Worm (Caenorhabditis elegans) whole organism, L3 larva: ENCODE measurements around the gene Y49F6B.20.

ENCODE experiments used
- R02D3.7 ChIP-seq: fragments of 150-350 bp; optimal IDR thresholded peaks from 2 replicates; lab custom pipeline; 2014; ENCODE audit warnings: missing biosample characterization, missing genetic modification characterization
- ZK546.5 ChIP-seq: sonication (generic microtip); optimal IDR thresholded peaks from 2 replicates; lab custom pipeline; 2017; ENCODE audit warnings: missing biosample characterization, missing genetic modification characterization
- ama-1 ChIP-seq: fragments of 150-350 bp; optimal IDR thresholded peaks from 2 replicates; lab custom pipeline; 2018
- ceh-16 ChIP-seq: sonication (generic microtip); optimal IDR thresholded peaks from 2 replicates; lab custom pipeline; 2017; ENCODE audit warnings: missing biosample characterization, missing genetic modification characterization
- ceh-28 ChIP-seq: fragments of 150-350 bp; optimal IDR thresholded peaks from 2 replicates; lab custom pipeline; 2014; ENCODE audit warnings: missing biosample characterization, missing genetic modification reagents, missing genetic modification characterization
- ceh-82 ChIP-seq: fragments of 150-350 bp; optimal IDR thresholded peaks from 2 replicates; lab custom pipeline; 2014; ENCODE audit warnings: missing biosample characterization, missing genetic modification characterization
- ceh-9 ChIP-seq: sonication (generic microtip); optimal IDR thresholded peaks from 2 replicates; lab custom pipeline; 2018; ENCODE audit warnings: missing biosample characterization, missing genetic modification characterization
- daf-12 ChIP-seq: fragments of 150-350 bp; optimal IDR thresholded peaks from 2 replicates; lab custom pipeline; 2014; ENCODE audit warnings: missing biosample characterization, missing genetic modification reagents, missing genetic modification characterization
- egl-27 ChIP-seq: sonication (generic microtip); optimal IDR thresholded peaks from 4 replicates; lab custom pipeline; 2017; ENCODE audit warnings: missing biosample characterization, missing genetic modification reagents, missing genetic modification characterization
- elt-1 ChIP-seq: fragments of 150-350 bp; optimal IDR thresholded peaks from 2 replicates; lab custom pipeline; 2014; ENCODE audit warnings: missing biosample characterization, missing genetic modification characterization
- elt-2 ChIP-seq: sonication (generic microtip); optimal IDR thresholded peaks from 2 replicates; lab custom pipeline; 2016; ENCODE audit warnings: missing genetic modification reagents, mild to moderate bottlenecking, missing genetic modification characterization, missing compliant biosample characterization
- eor-1 ChIP-seq, 2 experiments: fragments of 150-350 bp; optimal IDR thresholded peaks; 2 replicates each; lab custom pipeline; 2014 to 2018; ENCODE audit warnings: missing biosample characterization in 2 of 2, missing genetic modification characterization in 2 of 2
- fkh-10 ChIP-seq: sonication (generic microtip); optimal IDR thresholded peaks from 2 replicates; lab custom pipeline; 2017; ENCODE audit warnings: missing biosample characterization, missing genetic modification reagents, missing genetic modification characterization
- fkh-2 ChIP-seq: fragments of 150-350 bp; optimal IDR thresholded peaks from 2 replicates; lab custom pipeline; 2014; ENCODE audit warnings: missing biosample characterization, missing genetic modification reagents, missing genetic modification characterization
- lin-15B ChIP-seq: fragments of 150-350 bp; optimal IDR thresholded peaks from 2 replicates; lab custom pipeline; 2014; ENCODE audit warnings: missing biosample characterization, missing genetic modification characterization
- lin-39 ChIP-seq: fragments of 150-350 bp; optimal IDR thresholded peaks from 2 replicates; lab custom pipeline; 2018; ENCODE audit warnings: missing biosample characterization, missing genetic modification reagents, missing genetic modification characterization
- lsy-12 ChIP-seq: sonication (generic microtip); optimal IDR thresholded peaks from 2 replicates; lab custom pipeline; 2016; ENCODE audit warnings: mild to moderate bottlenecking, missing genetic modification characterization, missing compliant biosample characterization
- mdl-1 ChIP-seq: fragments of 150-350 bp; optimal IDR thresholded peaks from 2 replicates; lab custom pipeline; 2014; ENCODE audit warnings: missing biosample characterization, missing genetic modification characterization
- nfya-1 ChIP-seq: sonication (generic microtip); optimal IDR thresholded peaks from 2 replicates; lab custom pipeline; 2017; ENCODE audit warnings: missing genetic modification characterization, mild to moderate bottlenecking, missing compliant biosample characterization, antibody characterized with exemption, moderate library complexity; ENCODE audit not compliant: insufficient read depth
- nhr-11 ChIP-seq: fragments of 150-350 bp; optimal IDR thresholded peaks from 2 replicates; lab custom pipeline; 2014; ENCODE audit warnings: missing biosample characterization, missing genetic modification characterization
- nhr-12 ChIP-seq: fragments of 150-350 bp; optimal IDR thresholded peaks from 2 replicates; lab custom pipeline; 2014; ENCODE audit warnings: missing biosample characterization, missing genetic modification characterization
- nhr-237 ChIP-seq: fragments of 150-350 bp; optimal IDR thresholded peaks from 2 replicates; lab custom pipeline; 2014; ENCODE audit warnings: missing biosample characterization, missing genetic modification characterization
- nhr-25 ChIP-seq: sonication (generic microtip); optimal IDR thresholded peaks from 2 replicates; lab custom pipeline; 2017; ENCODE audit warnings: missing biosample characterization, missing genetic modification characterization
- nhr-43 ChIP-seq: sonication (generic microtip); optimal IDR thresholded peaks from 2 replicates; lab custom pipeline; 2016; ENCODE audit warnings: mild to moderate bottlenecking, missing genetic modification characterization, missing compliant biosample characterization; ENCODE audit not compliant: poor library complexity, severe bottlenecking
- nhr-67 ChIP-seq: fragments of 150-350 bp; optimal IDR thresholded peaks from 2 replicates; lab custom pipeline; 2014; ENCODE audit warnings: missing biosample characterization, missing genetic modification characterization
- nhr-76 ChIP-seq: fragments of 150-350 bp; sonication (generic microtip); optimal IDR thresholded peaks from 5 replicates; lab custom pipeline; 2014; ENCODE audit warnings: missing biosample characterization, missing genetic modification characterization
- pha-4 ChIP-seq: fragments of 150-350 bp; optimal IDR thresholded peaks from 2 replicates; lab custom pipeline; 2014; ENCODE audit warnings: missing biosample characterization, missing genetic modification reagents, missing genetic modification characterization
- pqm-1 ChIP-seq: fragments of 150-350 bp; optimal IDR thresholded peaks from 2 replicates; lab custom pipeline; 2017; ENCODE audit warnings: missing biosample characterization, missing genetic modification characterization, inconsistent platforms
- sea-2 ChIP-seq: fragments of 150-350 bp; sonication (generic microtip); optimal IDR thresholded peaks from 4 replicates; lab custom pipeline; 2014; ENCODE audit warnings: missing biosample characterization, missing genetic modification reagents, missing genetic modification characterization
- skn-1 ChIP-seq: fragments of 150-350 bp; optimal IDR thresholded peaks from 2 replicates; lab custom pipeline; 2014; ENCODE audit warnings: missing biosample characterization, missing genetic modification characterization
- unc-39 ChIP-seq: sonication (generic microtip); optimal IDR thresholded peaks from 4 replicates; lab custom pipeline; 2017; ENCODE audit warnings: missing biosample characterization, missing genetic modification characterization
- ztf-11 ChIP-seq: fragments of 150-350 bp; optimal IDR thresholded peaks from 2 replicates; lab custom pipeline; 2014; ENCODE audit warnings: missing biosample characterization, missing genetic modification characterization
- ztf-4 ChIP-seq: fragments of 150-350 bp; optimal IDR thresholded peaks from 2 replicates; lab custom pipeline; 2014; ENCODE audit warnings: missing biosample characterization, missing genetic modification characterization

Y49F6B.20 gene

DNA sequence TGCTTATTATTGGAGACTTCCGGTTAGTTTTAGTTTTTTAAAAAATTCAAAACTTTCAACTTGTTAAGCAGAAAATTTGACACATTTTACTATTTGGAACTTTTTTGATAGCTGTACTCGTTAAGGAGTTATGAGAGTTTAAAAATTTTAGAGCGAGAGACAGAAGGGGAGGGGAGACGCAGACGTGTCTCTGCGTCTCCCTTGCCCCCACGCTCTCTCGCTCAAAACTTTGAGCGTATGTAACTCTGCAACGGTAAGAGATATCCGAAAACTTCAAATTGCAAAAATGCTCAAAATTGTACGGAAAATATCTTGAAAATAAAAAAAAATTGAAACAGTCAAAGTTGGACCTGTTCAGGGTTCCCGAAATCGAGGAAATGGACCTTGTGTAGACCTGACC, 45.7 kb upstream of the Y49F6B.20 start:
- no peak for TF ChIP-seq nhr-25 (tag; lab: Kevin White, UChicago)
- TF ChIP-seq ceh-16 (tag; lab: Kevin White, UChicago): no peak
- TF ChIP-seq lin-39: no peak
- no peak for TF ChIP-seq daf-12
- TF ChIP-seq mdl-1 (tag; lab: Kevin White, UChicago): no peak
- no peak for TF ChIP-seq elt-1 (tag; lab: Kevin White, UChicago)
- TF ChIP-seq lin-15B (tag; lab: Kevin White, UChicago): no peak
- TF ChIP-seq fkh-10 (GFP tag; lab: Kevin White, UChicago): no peak
- no peak for TF ChIP-seq nhr-237 (tag; lab: Kevin White, UChicago)
- TF ChIP-seq ceh-9 (tag; lab: Kevin White, UChicago): no peak
- TF ChIP-seq pha-4: no peak
- TF ChIP-seq pqm-1: no peak
- TF ChIP-seq nfya-1: no peak
- TF ChIP-seq nhr-12 (tag; lab: Kevin White, UChicago): no peak

DNA sequence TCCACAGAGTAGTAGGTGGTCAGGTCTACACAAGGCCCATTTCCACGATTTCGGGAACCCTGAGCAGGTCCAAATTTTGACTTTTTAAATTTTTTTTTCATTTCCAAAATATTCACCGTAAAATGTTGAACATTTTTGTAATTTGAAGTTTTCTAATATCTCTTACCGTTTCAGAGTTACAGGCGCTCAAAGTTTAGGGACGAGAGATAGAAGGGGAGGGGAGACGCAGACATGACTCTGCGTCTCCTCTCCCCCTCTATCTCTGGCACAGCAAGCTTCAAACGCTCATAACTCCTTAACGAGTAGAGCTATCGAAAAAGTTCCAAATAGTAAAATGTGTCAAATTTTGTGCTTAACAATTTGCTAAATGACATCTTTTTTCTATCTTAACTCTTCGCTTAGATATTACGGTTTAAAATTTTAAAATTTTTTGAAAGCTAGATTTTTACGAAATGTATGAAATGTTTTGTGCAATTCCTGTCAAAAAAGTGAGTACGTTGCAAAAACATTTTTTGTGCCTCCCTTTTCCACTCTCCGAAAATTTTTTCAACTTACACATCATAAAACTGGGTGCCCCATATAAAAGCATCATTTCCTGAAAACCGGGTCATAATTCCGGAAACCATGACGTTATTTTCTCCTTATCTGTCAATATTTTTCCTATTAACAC, 45.1 kb upstream of the Y49F6B.20 start, which contains the start of the genes Y49F6B.14 and clec-125:
Gene Y49F6B.14 (minus strand): TSS at position 101 of the 670 bp plus-strand sequence.
Gene clec-125 (plus strand): TSS at position 620 of the 670 bp plus-strand sequence.
- no peak for TF ChIP-seq lin-39
- no peak for TF ChIP-seq nhr-11 (tag; lab: Kevin White, UChicago)
- TF ChIP-seq elt-1 (tag; lab: Kevin White, UChicago): no peak
- no peak for TF ChIP-seq lin-15B (tag; lab: Kevin White, UChicago)
- no peak for TF ChIP-seq ceh-82 (tag; lab: Kevin White, UChicago)

DNA sequence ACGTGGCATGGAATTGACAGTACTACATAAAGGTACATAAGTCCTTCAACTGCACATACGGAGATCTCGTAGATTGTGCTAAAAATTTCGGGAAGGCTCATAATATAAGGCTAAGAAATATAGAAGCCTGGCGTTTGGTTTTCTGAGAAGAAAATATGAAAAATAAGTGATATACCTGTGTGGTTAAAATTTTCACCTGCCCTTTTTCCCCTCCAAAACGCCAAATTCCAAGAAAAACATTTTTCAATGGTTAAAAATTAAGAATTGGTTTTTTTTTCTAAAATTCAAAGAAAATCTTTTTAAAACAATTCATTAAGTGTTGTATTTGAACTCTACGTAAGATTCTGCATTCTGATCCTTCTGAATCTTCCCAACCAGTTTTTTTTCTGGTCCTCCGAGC, 44.2 kb upstream of the Y49F6B.20 start, which contains the start of gene srz-5:
Gene srz-5 (minus strand): TSS at position 101 of the 400 bp plus-strand sequence.
- TF ChIP-seq nhr-76 (no peak), lin-39 (no peak), unc-39 (tag; lab: Kevin White, UChicago) (no peak), ZK546.5 (tag; lab: Kevin White, UChicago) (no peak), fkh-2 (no peak), nhr-43 (tag; lab: Kevin White, UChicago) (no peak), ceh-28 (tag; lab: Kevin White, UChicago) (no peak), eor-1 (tag; optimal IDR thresholded peaks at IDR 0.05; lab: Kevin White, UChicago) (no peak)
- TF ChIP-seq, all 47 proteins: peak for 0

DNA sequence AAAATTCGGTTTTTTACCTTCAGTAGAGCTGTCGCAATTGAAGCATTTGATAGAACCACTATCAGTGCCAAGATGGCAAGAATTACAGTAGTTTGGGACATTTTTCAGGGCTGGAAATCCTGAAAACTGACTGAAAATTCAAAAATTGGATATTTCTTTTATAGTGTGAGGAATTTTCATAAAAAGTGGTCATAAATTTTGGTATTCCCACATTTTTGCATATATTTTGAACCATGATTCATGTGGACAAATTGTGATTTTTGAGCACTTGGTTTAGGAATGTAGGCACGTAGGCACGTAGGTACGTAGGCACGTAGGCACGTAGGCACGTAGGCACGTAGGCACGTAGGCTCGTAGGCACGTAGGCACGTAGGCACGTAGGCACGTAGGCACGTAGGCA, 41.8 kb upstream of the Y49F6B.20 start, which contains the start of gene Y49F6B.19:
Gene Y49F6B.19 (minus strand): TSS at position 101 of the 400 bp plus-strand sequence.
- no peak for TF ChIP-seq skn-1 (tag; lab: Kevin White, UChicago)
- TF ChIP-seq daf-12: no peak
- no peak for TF ChIP-seq sea-2 (GFP tag; lab: Kevin White, UChicago)
- no peak for TF ChIP-seq R02D3.7
- no peak for TF ChIP-seq ztf-4
- TF ChIP-seq ama-1: no peak

DNA sequence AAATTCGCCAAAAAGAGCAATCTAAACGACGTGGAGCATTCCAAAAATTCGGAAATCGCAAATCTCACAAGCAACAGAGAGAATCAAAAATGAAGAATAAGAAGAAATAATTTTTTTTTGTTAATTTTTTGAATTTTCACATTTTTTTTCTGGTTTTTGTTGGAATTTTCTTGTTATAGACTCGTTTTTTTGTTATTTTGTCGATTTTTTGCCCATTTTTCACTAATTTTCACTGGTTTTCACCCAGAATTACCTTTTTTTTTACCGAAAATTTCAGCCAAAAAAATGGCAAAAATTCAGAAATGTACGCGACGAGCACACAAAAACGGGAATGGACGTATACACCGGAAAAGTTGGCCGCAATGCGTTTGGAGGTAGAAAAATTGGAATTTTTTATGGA, 34.3 kb upstream of the Y49F6B.20 start, which contains the start of gene cyh-1:
Gene cyh-1 (plus strand): TSS at position 301 of the 400 bp plus-strand sequence.
- no peak for TF ChIP-seq ztf-11 (tag; lab: Kevin White, UChicago)
- no peak for TF ChIP-seq nhr-67 (tag; lab: Kevin White, UChicago)
- TF ChIP-seq fkh-2: no peak
- TF ChIP-seq egl-27 (tag; lab: Kevin White, UChicago): no peak
- TF ChIP-seq eor-1 (tag; optimal IDR thresholded peaks at IDR 0.05; lab: Kevin White, UChicago): no peak
- TF ChIP-seq ceh-16 (tag; lab: Kevin White, UChicago): no peak
- TF ChIP-seq elt-1 (tag; lab: Kevin White, UChicago): no peak
- no peak for TF ChIP-seq elt-2 (tag; lab: Kevin White, UChicago)
- no peak for TF ChIP-seq lsy-12 (tag; lab: Kevin White, UChicago)
